Fruit fly (Drosophila melanogaster) whole organism, prepupa: ENCODE data around the gene Axn.

ENCODE experiments used
- CG10669 ChIP-seq: fragments of 200-800 bp; sonication (Bioruptor generic); optimal IDR thresholded peaks from 3 replicates; lab custom pipeline; 2018; ENCODE audit warnings: missing biosample characterization, mild to moderate bottlenecking, missing genetic modification characterization, moderate library complexity
- CG11294 ChIP-seq: fragments of 200-800 bp; sonication (Bioruptor generic); IDR thresholded peaks from 2 replicates; pipeline ENCODE4 v1.3.6; 2022; ENCODE audit warnings: missing biosample characterization, missing genetic modification characterization
- CG11762 ChIP-seq: fragments of 200-800 bp; sonication (Bioruptor generic); optimal IDR thresholded peaks from 3 replicates; lab custom pipeline; 2016; ENCODE audit warnings: missing biosample characterization, missing genetic modification characterization; ENCODE audit not compliant: insufficient read depth
- CG11902 ChIP-seq: fragments of 200-800 bp; sonication (Bioruptor generic); optimal IDR thresholded peaks from 3 replicates; lab custom pipeline; 2016; ENCODE audit warnings: missing biosample characterization, missing genetic modification characterization
- CG15336 ChIP-seq: fragments of 200-800 bp; sonication (Bioruptor generic); IDR thresholded peaks from 2 replicates; pipeline ENCODE4 v1.3.6; 2022; ENCODE audit warnings: missing biosample characterization, missing genetic modification characterization
- CG1621 ChIP-seq: fragments of 200-800 bp; sonication (Bioruptor generic); optimal IDR thresholded peaks from 3 replicates; lab custom pipeline; 2018; ENCODE audit warnings: missing biosample characterization, mild to moderate bottlenecking, missing genetic modification characterization
- CG16779 ChIP-seq: fragments of 200-800 bp; sonication (Bioruptor generic); optimal IDR thresholded peaks from 3 replicates; lab custom pipeline; 2017; ENCODE audit warnings: missing biosample characterization, mild to moderate bottlenecking, missing genetic modification characterization
- CG3032 ChIP-seq: fragments of 200-800 bp; optimal IDR thresholded peaks from 2 replicates; lab custom pipeline; 2019; ENCODE audit warnings: missing biosample characterization, mild to moderate bottlenecking, missing genetic modification characterization, moderate library complexity
- CG31627 ChIP-seq: fragments of 200-800 bp; sonication (Bioruptor generic); optimal IDR thresholded peaks from 3 replicates; lab custom pipeline; 2016; ENCODE audit warnings: missing biosample characterization, missing genetic modification characterization
- CG32006 ChIP-seq: fragments of 200-800 bp; sonication (Bioruptor generic); optimal IDR thresholded peaks from 3 replicates; lab custom pipeline; 2017; ENCODE audit warnings: missing biosample characterization, mild to moderate bottlenecking, missing genetic modification characterization
- CG34406 ChIP-seq: fragments of 200-800 bp; sonication (Bioruptor generic); optimal IDR thresholded peaks from 3 replicates; lab custom pipeline; 2016; ENCODE audit warnings: missing biosample characterization, missing genetic modification characterization
- CG3919 ChIP-seq: fragments of 200-800 bp; sonication (Bioruptor generic); optimal IDR thresholded peaks from 3 replicates; lab custom pipeline; 2016; ENCODE audit warnings: missing biosample characterization, missing genetic modification characterization
- CG4318 ChIP-seq: fragments of 200-800 bp; sonication (Bioruptor generic); optimal IDR thresholded peaks from 3 replicates; lab custom pipeline; 2017; ENCODE audit warnings: missing biosample characterization, mild to moderate bottlenecking, missing genetic modification characterization
- CG6163 ChIP-seq: fragments of 200-800 bp; sonication (Bioruptor generic); IDR thresholded peaks from 3 replicates; pipeline ENCODE4 v1.3.6; 2022; ENCODE audit warnings: missing biosample characterization, missing genetic modification characterization
- CG6792 ChIP-seq: fragments of 200-800 bp; sonication (Bioruptor generic); optimal IDR thresholded peaks from 3 replicates; lab custom pipeline; 2016; ENCODE audit warnings: missing biosample characterization, missing genetic modification characterization
- CG6808 ChIP-seq: fragments of 200-800 bp; sonication (Bioruptor generic); optimal IDR thresholded peaks from 3 replicates; lab custom pipeline; 2017; ENCODE audit warnings: missing biosample characterization, missing genetic modification characterization, mild to moderate bottlenecking, moderate library complexity, missing genetic modification reagents
- CG6854 ChIP-seq: fragments of 200-800 bp; sonication (Bioruptor generic); optimal IDR thresholded peaks from 2 replicates; lab custom pipeline; 2017; ENCODE audit warnings: missing biosample characterization, mild to moderate bottlenecking, missing genetic modification characterization
- CG7368 ChIP-seq: fragments of 200-800 bp; sonication (Bioruptor generic); optimal IDR thresholded peaks from 3 replicates; lab custom pipeline; 2016; ENCODE audit warnings: missing biosample characterization, missing genetic modification characterization
- CG8119 ChIP-seq: fragments of 200-800 bp; sonication (Bioruptor generic); IDR thresholded peaks from 3 replicates; pipeline ENCODE4 v1.3.6; 2022; ENCODE audit warnings: missing biosample characterization, missing genetic modification characterization
- CG8319 ChIP-seq: fragments of 200-800 bp; sonication (Bioruptor generic); optimal IDR thresholded peaks from 3 replicates; lab custom pipeline; 2016; ENCODE audit warnings: missing biosample characterization, missing genetic modification characterization
- CG8632 ChIP-seq: fragments of 200-800 bp; sonication (Bioruptor generic); optimal IDR thresholded peaks from 3 replicates; lab custom pipeline; 2016; ENCODE audit warnings: missing biosample characterization, missing genetic modification characterization
- CG9139 ChIP-seq: fragments of 200-800 bp; sonication (Bioruptor generic); optimal IDR thresholded peaks from 3 replicates; lab custom pipeline; 2017; ENCODE audit warnings: missing biosample characterization, mild to moderate bottlenecking, missing genetic modification characterization
- Eip75B ChIP-seq: fragments of 200-800 bp; sonication (Bioruptor generic); optimal IDR thresholded peaks from 3 replicates; lab custom pipeline; 2016; ENCODE audit warnings: missing biosample characterization, missing genetic modification characterization
- Eip93F ChIP-seq: fragments of 200-800 bp; sonication (Bioruptor generic); optimal IDR thresholded peaks from 2 replicates; lab custom pipeline; 2016; ENCODE audit warnings: missing biosample characterization, mild to moderate bottlenecking, missing genetic modification characterization
- Ets21C ChIP-seq: fragments of 200-800 bp; sonication (Bioruptor generic); optimal IDR thresholded peaks from 3 replicates; lab custom pipeline; 2016; ENCODE audit warnings: missing biosample characterization, missing genetic modification characterization
- Gug ChIP-seq: fragments of 200-800 bp; sonication (Bioruptor generic); IDR thresholded peaks from 2 replicates; pipeline ENCODE4 v1.3.6; 2022; ENCODE audit warnings: missing biosample characterization, missing genetic modification characterization
- Hr38 ChIP-seq: sonication (Bioruptor generic); optimal IDR thresholded peaks from 2 replicates; lab custom pipeline; 2016; ENCODE audit warnings: missing biosample characterization, missing genetic modification characterization
- Hr39 ChIP-seq: fragments of 200-800 bp; sonication (Bioruptor generic); optimal IDR thresholded peaks from 2 replicates; lab custom pipeline; 2016; ENCODE audit warnings: missing biosample characterization, missing genetic modification characterization
- Hr4 ChIP-seq: fragments of 200-800 bp; sonication (Bioruptor generic); optimal IDR thresholded peaks from 3 replicates; lab custom pipeline; 2016; ENCODE audit warnings: missing biosample characterization, missing genetic modification characterization
- Lpt ChIP-seq: fragments of 200-800 bp; sonication (Bioruptor generic); optimal IDR thresholded peaks from 3 replicates; lab custom pipeline; 2016; ENCODE audit warnings: missing biosample characterization, missing genetic modification characterization
- Met ChIP-seq: fragments of 200-800 bp; sonication (Bioruptor generic); optimal IDR thresholded peaks from 3 replicates; lab custom pipeline; 2016; ENCODE audit warnings: missing biosample characterization, missing genetic modification characterization
- Smox ChIP-seq: fragments of 200-800 bp; sonication (Bioruptor generic); optimal IDR thresholded peaks from 3 replicates; lab custom pipeline; 2016; ENCODE audit warnings: missing biosample characterization, missing genetic modification characterization
- Sox102F ChIP-seq: fragments of 200-800 bp; sonication (Bioruptor generic); optimal IDR thresholded peaks from 2 replicates; lab custom pipeline; 2016; ENCODE audit warnings: missing biosample characterization, mild to moderate bottlenecking, missing genetic modification characterization
- Sox14 ChIP-seq: fragments of 200-800 bp; sonication (Bioruptor generic); optimal IDR thresholded peaks from 3 replicates; lab custom pipeline; 2016; ENCODE audit warnings: missing biosample characterization, missing genetic modification characterization
- achi ChIP-seq: fragments of 200-800 bp; sonication (Bioruptor generic); optimal IDR thresholded peaks from 3 replicates; lab custom pipeline; 2016; ENCODE audit warnings: missing biosample characterization, missing genetic modification characterization
- cyc ChIP-seq: fragments of 200-800 bp; sonication (Bioruptor generic); optimal IDR thresholded peaks from 3 replicates; lab custom pipeline; 2016; ENCODE audit warnings: missing biosample characterization, missing genetic modification characterization
- dac ChIP-seq: fragments of 200-800 bp; sonication (Bioruptor generic); optimal IDR thresholded peaks from 2 replicates; lab custom pipeline; 2017; ENCODE audit warnings: missing biosample characterization, mild to moderate bottlenecking, missing genetic modification characterization
- dsx ChIP-seq: fragments of 200-800 bp; optimal IDR thresholded peaks from 3 replicates; lab custom pipeline; 2019; ENCODE audit warnings: missing biosample characterization, mild to moderate bottlenecking, missing genetic modification characterization, moderate library complexity; ENCODE audit not compliant: poor library complexity, severe bottlenecking
- eg ChIP-seq: fragments of 200-800 bp; sonication (Bioruptor generic); IDR thresholded peaks from 3 replicates; pipeline ENCODE4 v1.3.6; 2022; ENCODE audit warnings: missing biosample characterization, missing genetic modification characterization
- esn ChIP-seq: fragments of 200-800 bp; sonication (Bioruptor generic); optimal IDR thresholded peaks from 2 replicates; lab custom pipeline; 2016; ENCODE audit warnings: missing biosample characterization, mild to moderate bottlenecking, missing genetic modification characterization, moderate library complexity
- fd85E ChIP-seq: fragments of 200-800 bp; sonication (Bioruptor generic); optimal IDR thresholded peaks from 3 replicates; lab custom pipeline; 2016; ENCODE audit warnings: missing biosample characterization, missing genetic modification characterization
- fkh ChIP-seq: fragments of 200-800 bp; sonication (Bioruptor generic); optimal IDR thresholded peaks from 3 replicates; lab custom pipeline; 2017; ENCODE audit warnings: missing biosample characterization, mild to moderate bottlenecking, missing genetic modification characterization, moderate library complexity
- lz ChIP-seq: fragments of 200-800 bp; sonication (Bioruptor generic); optimal IDR thresholded peaks from 3 replicates; lab custom pipeline; 2016; ENCODE audit warnings: missing biosample characterization, missing genetic modification characterization
- net ChIP-seq: fragments of 200-800 bp; sonication (Bioruptor generic); optimal IDR thresholded peaks from 3 replicates; lab custom pipeline; 2016; ENCODE audit warnings: missing biosample characterization, missing genetic modification characterization
- pdm3 ChIP-seq: fragments of 200-800 bp; sonication (Bioruptor generic); optimal IDR thresholded peaks from 3 replicates; lab custom pipeline; 2016; ENCODE audit warnings: missing biosample characterization, missing genetic modification characterization
- spab ChIP-seq: fragments of 200-800 bp; sonication (Bioruptor generic); optimal IDR thresholded peaks from 2 replicates; lab custom pipeline; 2017; ENCODE audit warnings: missing biosample characterization, mild to moderate bottlenecking, missing genetic modification characterization, missing genetic modification reagents
- ss ChIP-seq, 2 experiments: fragments of 200-800 bp; sonication (Bioruptor generic); optimal IDR thresholded peaks; 2 replicates in 1 of 2; 3 replicates in 1 of 2; lab custom pipeline; 2017 to 2018; ENCODE audit warnings: mild to moderate bottlenecking in 2 of 2, missing biosample characterization in 2 of 2, missing genetic modification characterization in 2 of 2, moderate library complexity in 1 of 2
- svp ChIP-seq: fragments of 200-800 bp; sonication (Bioruptor generic); peaks from one replicate; lab custom pipeline; 2016; ENCODE audit warnings: missing biosample characterization, missing genetic modification characterization
- vri ChIP-seq: fragments of 200-800 bp; sonication (Bioruptor generic); optimal IDR thresholded peaks from 3 replicates; lab custom pipeline; 2016; ENCODE audit warnings: missing biosample characterization, mild to moderate bottlenecking, missing genetic modification characterization

Gene Axn

dm6 chr3R:29999495-29999894 is 23.1 kb upstream of the Axn start, which contains the start of gene CG34298:
TSS of gene CG34298 (plus strand) at chr3R:29999795.
- no peak for TF ChIP-seq CG6854

- TF ChIP-seq CG8319 (GFP tag; lab: Kevin White, UChicago) (no peak), vri (no peak), CG11294 (GFP tag; lab: Robert Waterston, UW) (no peak), CG6792 (GFP tag; lab: Kevin White, UChicago) (no peak), Met (no peak), CG3032 (tag; lab: Kevin White, UChicago) (no peak)
Observed at dm6 chr3R:30000286-30000685, 22.4 kb upstream of the Axn start, which contains the start of gene Tace. TSS of gene Tace (plus strand) at chr3R:30000530.

dm6 chr3R:30004648-30005047 is 18.0 kb upstream of the Axn start, which contains the start of the genes Nlp and Nph:
TSS of gene Nlp (plus strand) at chr3R:30004785.
TSS of gene Nph (minus strand) at chr3R:30004861.
- TF ChIP-seq CG4318: no peak
- TF ChIP-seq CG16779 (tag; lab: Kevin White, UChicago): no peak
- TF ChIP-seq fkh (GFP tag; lab: Kevin White, UChicago): no peak
- no peak for TF ChIP-seq Smox (GFP tag; lab: Kevin White, UChicago)
- no peak for TF ChIP-seq CG15336 (GFP tag; lab: Robert Waterston, UW)
- no peak for TF ChIP-seq CG32006 (GFP tag; lab: Kevin White, UChicago)
- no peak for TF ChIP-seq Met
- TF ChIP-seq eg (GFP tag; lab: Robert Waterston, UW): no peak
- no peak for TF ChIP-seq Hr4
- peak; percentile 17 for TF ChIP-seq cyc
- no peak for TF ChIP-seq CG7368 (GFP tag; lab: Kevin White, UChicago)
- no peak for TF ChIP-seq dac
- no peak for TF ChIP-seq fd85E (GFP tag; lab: Kevin White, UChicago)
- no peak for TF ChIP-seq Gug
- TF ChIP-seq Sox14 (GFP tag; lab: Kevin White, UChicago): peak; percentile 62
- no peak for TF ChIP-seq Ets21C
- peak; percentile 13 for TF ChIP-seq CG31627 (GFP tag; lab: Kevin White, UChicago)
- no peak for TF ChIP-seq Hr38 (GFP tag; lab: Kevin White, UChicago)
- TF ChIP-seq ss (GFP tag; optimal IDR thresholded peaks at IDR 0.05; lab: Kevin White, UChicago): no peak
- TF ChIP-seq CG1621 (tag; lab: Kevin White, UChicago): peak; percentile 63
- peak; percentile 22 for TF ChIP-seq lz (GFP tag; lab: Kevin White, UChicago)
- TF ChIP-seq CG11902: no peak
- TF ChIP-seq pdm3 (GFP tag; lab: Kevin White, UChicago): no peak
- TF ChIP-seq Lpt (GFP tag; lab: Kevin White, UChicago): no peak
- TF ChIP-seq CG6163 (GFP tag; lab: Robert Waterston, UW): no peak
- TF ChIP-seq CG11762 (GFP tag; lab: Kevin White, UChicago): no peak
- TF ChIP-seq Eip75B (GFP tag; lab: Kevin White, UChicago): no peak
- no peak for TF ChIP-seq spab (GFP tag; lab: Kevin White, UChicago)
- TF ChIP-seq Eip93F (GFP tag; lab: Kevin White, UChicago): no peak
- TF ChIP-seq CG9139 (GFP tag; lab: Kevin White, UChicago): no peak
- no peak for TF ChIP-seq Sox102F (GFP tag; lab: Kevin White, UChicago)
- no peak for TF ChIP-seq CG8119 (GFP tag; lab: Robert Waterston, UW)
- TF ChIP-seq svp (GFP tag; lab: Kevin White, UChicago): no peak
- TF ChIP-seq CG6854: no peak
- no peak for TF ChIP-seq CG10669
- no peak for TF ChIP-seq vri
- no peak for TF ChIP-seq CG8632 (GFP tag; lab: Kevin White, UChicago)
- TF ChIP-seq esn (GFP tag; lab: Kevin White, UChicago): peak; percentile 34
- no peak for TF ChIP-seq CG6808 (GFP tag; lab: Kevin White, UChicago)
- TF ChIP-seq Hr39 (GFP tag; lab: Kevin White, UChicago): peak; percentile 27
- TF ChIP-seq CG11294 (GFP tag; lab: Robert Waterston, UW): no peak
- TF ChIP-seq CG34406 (GFP tag; lab: Kevin White, UChicago): no peak
- TF ChIP-seq achi: no peak
- peak; percentile 20 for TF ChIP-seq CG3919 (GFP tag; lab: Kevin White, UChicago)
- no peak for TF ChIP-seq dsx
- TF ChIP-seq net (GFP tag; lab: Kevin White, UChicago): no peak
